Worm (Caenorhabditis elegans) whole organism, late embryonic: ENCODE results near the gene ech-2.

Source experiments
- C38D4.7 ChIP-seq: fragments of 200-800 bp; sonication (Bioruptor generic); optimal IDR thresholded peaks from 2 replicates; lab custom pipeline; 2018; ENCODE audit warnings: mild to moderate bottlenecking, missing genetic modification characterization, moderate library complexity, missing compliant biosample characterization
- F13H6.1 ChIP-seq: sonication (generic microtip); optimal IDR thresholded peaks from 2 replicates; lab custom pipeline; 2016; ENCODE audit warnings: missing genetic modification characterization, missing compliant biosample characterization
- K02D7.2 ChIP-seq: sonication (generic microtip); optimal IDR thresholded peaks from 2 replicates; lab custom pipeline; 2017; ENCODE audit warnings: mild to moderate bottlenecking, missing genetic modification characterization, missing compliant biosample characterization
- Y22D7AL.16 ChIP-seq: sonication (generic microtip); optimal IDR thresholded peaks from 2 replicates; lab custom pipeline; 2016; ENCODE audit warnings: missing genetic modification characterization, missing compliant biosample characterization
- ahr-1 ChIP-seq: sonication (generic microtip); optimal IDR thresholded peaks from 2 replicates; lab custom pipeline; 2016; ENCODE audit warnings: missing genetic modification characterization, missing compliant biosample characterization
- ama-1 ChIP-seq: fragments of 150-350 bp; optimal IDR thresholded peaks from 2 replicates; lab custom pipeline; 2014
- ceh-14 ChIP-seq: sonication (generic microtip); optimal IDR thresholded peaks from 2 replicates; lab custom pipeline; 2016; ENCODE audit warnings: missing genotype, missing genetic modification characterization, missing compliant biosample characterization
- ceh-18 ChIP-seq: sonication (generic microtip); optimal IDR thresholded peaks from 2 replicates; lab custom pipeline; 2016; ENCODE audit warnings: missing genetic modification characterization, missing compliant biosample characterization
- ceh-19 ChIP-seq: fragments of 200-800 bp; sonication (Bioruptor generic); optimal IDR thresholded peaks from 2 replicates; lab custom pipeline; 2018; ENCODE audit warnings: mild to moderate bottlenecking, missing genetic modification characterization, missing compliant biosample characterization
- ceh-22 ChIP-seq: sonication (generic microtip); optimal IDR thresholded peaks from 2 replicates; lab custom pipeline; 2017; ENCODE audit warnings: missing biosample characterization, missing genetic modification characterization
- ceh-24 ChIP-seq: sonication (generic microtip); optimal IDR thresholded peaks from 2 replicates; lab custom pipeline; 2016; ENCODE audit warnings: mild to moderate bottlenecking, missing genetic modification characterization, missing compliant biosample characterization
- ceh-34 ChIP-seq: sonication (generic microtip); optimal IDR thresholded peaks from 2 replicates; lab custom pipeline; 2016; ENCODE audit warnings: mild to moderate bottlenecking, missing genetic modification characterization, missing compliant biosample characterization
- ceh-45 ChIP-seq: fragments of 200-800 bp; sonication (Bioruptor generic); IDR thresholded peaks from 2 replicates; pipeline ENCODE4 v1.3.6; 2022; ENCODE audit warnings: missing genetic modification reagents, missing genetic modification characterization, missing compliant biosample characterization
- ceh-48 ChIP-seq: sonication (generic microtip); optimal IDR thresholded peaks from 2 replicates; lab custom pipeline; 2016; ENCODE audit warnings: missing genetic modification characterization, inconsistent platforms, missing compliant biosample characterization
- ceh-9 ChIP-seq: sonication (generic microtip); optimal IDR thresholded peaks from 2 replicates; lab custom pipeline; 2016; ENCODE audit warnings: mild to moderate bottlenecking, missing genetic modification characterization, inconsistent platforms, missing compliant biosample characterization
- elt-4 ChIP-seq: sonication (generic microtip); optimal IDR thresholded peaks from 2 replicates; lab custom pipeline; 2016; ENCODE audit warnings: missing genetic modification characterization, missing compliant biosample characterization
- ets-4 ChIP-seq: sonication (generic microtip); optimal IDR thresholded peaks from 2 replicates; lab custom pipeline; 2016; ENCODE audit warnings: missing genetic modification characterization, missing compliant biosample characterization
- fax-1 ChIP-seq: sonication (generic microtip); optimal IDR thresholded peaks from 2 replicates; lab custom pipeline; 2016; ENCODE audit warnings: missing genotype, missing genetic modification characterization, missing compliant biosample characterization
- fkh-6 ChIP-seq: sonication (generic microtip); optimal IDR thresholded peaks from 2 replicates; lab custom pipeline; 2016; ENCODE audit warnings: missing genetic modification characterization, missing compliant biosample characterization
- hlh-15 ChIP-seq: sonication (generic microtip); optimal IDR thresholded peaks from 2 replicates; lab custom pipeline; 2016; ENCODE audit warnings: missing genetic modification characterization, missing compliant biosample characterization
- hlh-30 ChIP-seq: sonication (generic microtip); optimal IDR thresholded peaks from 2 replicates; lab custom pipeline; 2017; ENCODE audit warnings: antibody characterized with exemption, missing genetic modification characterization, missing compliant biosample characterization; ENCODE audit not compliant: insufficient read depth
- lin-11 ChIP-seq: fragments of 200-800 bp; sonication (Bioruptor generic); optimal IDR thresholded peaks from 2 replicates; lab custom pipeline; 2018; ENCODE audit warnings: mild to moderate bottlenecking, missing genetic modification characterization, missing compliant biosample characterization
- madf-2 ChIP-seq: sonication (generic microtip); optimal IDR thresholded peaks from 2 replicates; lab custom pipeline; 2017; ENCODE audit warnings: missing genetic modification characterization, missing compliant biosample characterization
- mec-3 ChIP-seq: sonication (generic microtip); optimal IDR thresholded peaks from 2 replicates; lab custom pipeline; 2016; ENCODE audit warnings: borderline replicate concordance, missing genetic modification characterization, missing compliant biosample characterization
- nhr-11 ChIP-seq: fragments of 150-350 bp; optimal IDR thresholded peaks from 2 replicates; lab custom pipeline; 2014; ENCODE audit warnings: missing biosample characterization, missing genetic modification characterization
- odd-2 ChIP-seq: sonication (generic microtip); optimal IDR thresholded peaks from 2 replicates; lab custom pipeline; 2017; ENCODE audit warnings: antibody characterized with exemption, mild to moderate bottlenecking, missing genetic modification characterization, missing compliant biosample characterization
- pat-9 ChIP-seq: fragments of 200-800 bp; sonication (Bioruptor generic); optimal IDR thresholded peaks from 2 replicates; lab custom pipeline; 2018; ENCODE audit warnings: mild to moderate bottlenecking, missing genetic modification characterization, moderate library complexity, missing compliant biosample characterization
- pax-1 ChIP-seq: fragments of 150-350 bp; optimal IDR thresholded peaks from 2 replicates; lab custom pipeline; 2014; ENCODE audit warnings: missing biosample characterization, missing genetic modification characterization
- pha-2 ChIP-seq: sonication (generic microtip); optimal IDR thresholded peaks from 2 replicates; lab custom pipeline; 2017; ENCODE audit warnings: mild to moderate bottlenecking, missing genetic modification characterization, missing compliant biosample characterization
- pha-4 ChIP-seq: fragments of 150-350 bp; optimal IDR thresholded peaks from 2 replicates; lab custom pipeline; 2018; ENCODE audit warnings: missing biosample characterization, missing genetic modification reagents, missing genetic modification characterization
- ref-2 ChIP-seq: sonication (generic microtip); optimal IDR thresholded peaks from 2 replicates; lab custom pipeline; 2016; ENCODE audit warnings: missing genetic modification characterization, missing compliant biosample characterization
- sox-4 ChIP-seq: sonication (generic microtip); optimal IDR thresholded peaks from 2 replicates; lab custom pipeline; 2017; ENCODE audit warnings: mild to moderate bottlenecking, missing genetic modification characterization, inconsistent platforms, missing compliant biosample characterization
- syd-9 ChIP-seq: sonication (generic microtip); optimal IDR thresholded peaks from 2 replicates; lab custom pipeline; 2016; ENCODE audit warnings: mild to moderate bottlenecking, missing genetic modification characterization, moderate library complexity, missing compliant biosample characterization
- tbx-2 ChIP-seq: sonication (generic microtip); optimal IDR thresholded peaks from 2 replicates; lab custom pipeline; 2016; ENCODE audit warnings: missing genetic modification characterization, missing compliant biosample characterization
- unc-3 ChIP-seq, 2 experiments: fragments of 200-800 bp in 1 of 2; sonication (Bioruptor generic) in 1 of 2; sonication (generic microtip) in 1 of 2; conservative IDR thresholded peaks in 1 of 2; optimal IDR thresholded peaks in 1 of 2; 2 replicates each; pipeline versions ENCODE4 v1.3.6 to Lab custom; 2016 to 2022; ENCODE audit warnings: missing compliant biosample characterization in 2 of 2, missing genetic modification characterization in 2 of 2, missing genetic modification reagents in 1 of 2
- unc-42 ChIP-seq: sonication (generic microtip); optimal IDR thresholded peaks from 2 replicates; lab custom pipeline; 2016; ENCODE audit warnings: missing genotype, missing genetic modification characterization, missing compliant biosample characterization
- zip-5 ChIP-seq: sonication (generic microtip); optimal IDR thresholded peaks from 2 replicates; lab custom pipeline; 2016; ENCODE audit warnings: missing genetic modification characterization, missing compliant biosample characterization
- ztf-16 ChIP-seq: sonication (generic microtip); optimal IDR thresholded peaks from 2 replicates; lab custom pipeline; 2017; ENCODE audit warnings: missing genetic modification characterization, missing compliant biosample characterization

Gene ech-2

ce11 chrIV:11842121-11842520 lies 14.0 kb downstream of the ech-2 start, which contains the start of gene F38H4.3:
F38H4.3 (plus strand) TSS chrIV:11842421.
- TF ChIP-seq zip-5 (tag; lab: Kevin White, UChicago) (no peak), ets-4 (tag; lab: Kevin White, UChicago) (no peak), ceh-22 (tag; lab: Kevin White, UChicago) (no peak), lin-11 (no peak), tbx-2 (tag; lab: Kevin White, UChicago) (no peak), C38D4.7 (GFP tag; lab: Kevin White, UChicago) (no peak), syd-9 (tag; lab: Kevin White, UChicago) (no peak), ceh-24 (tag; lab: Kevin White, UChicago) (no peak), ceh-45 (GFP tag; lab: Robert Waterston, UW) (no peak), ref-2 (tag; lab: Kevin White, UChicago) (no peak), hlh-30 (no peak), odd-2 (tag; lab: Kevin White, UChicago) (no peak), pha-2 (tag; lab: Kevin White, UChicago) (no peak), fkh-6 (tag; lab: Kevin White, UChicago) (no peak), elt-4 (tag; lab: Kevin White, UChicago) (no peak), sox-4 (tag; lab: Kevin White, UChicago) (no peak), ceh-19 (no peak)

ce11 chrIV:11838657-11839056 lies 17.5 kb downstream of the ech-2 start, which contains the start of gene fbxb-3:
fbxb-3 (plus strand) TSS chrIV:11838957.
- TF ChIP-seq K02D7.2 (no peak), pha-4 (tag; lab: Kevin White, UChicago) (no peak), mec-3 (tag; lab: Kevin White, UChicago) (no peak), ceh-34 (no peak), fax-1 (tag; lab: Kevin White, UChicago) (no peak), unc-42 (tag; lab: Kevin White, UChicago) (no peak), ceh-45 (GFP tag; lab: Robert Waterston, UW) (no peak), Y22D7AL.16 (tag; lab: Kevin White, UChicago) (no peak), pat-9 (tag; lab: Kevin White, UChicago) (no peak), sox-4 (tag; lab: Kevin White, UChicago) (no peak), lin-11 (no peak), ceh-18 (no peak), ceh-48 (tag; lab: Kevin White, UChicago) (no peak), nhr-11 (tag; lab: Kevin White, UChicago) (no peak), hlh-15 (tag; lab: Kevin White, UChicago) (no peak), F13H6.1 (no peak), ztf-16 (tag; lab: Kevin White, UChicago) (no peak), pax-1 (tag; lab: Kevin White, UChicago) (no peak), ceh-14 (tag; lab: Kevin White, UChicago) (no peak), unc-3 (GFP tag; conservative IDR thresholded peaks at IDR 0.05; lab: Robert Waterston, UW) (no peak), unc-3 (tag; optimal IDR thresholded peaks at IDR 0.05; lab: Kevin White, UChicago) (no peak)

- TF ChIP-seq tbx-2 (tag; lab: Kevin White, UChicago) = no peak
- no peak for TF ChIP-seq madf-2 (tag; lab: Kevin White, UChicago)
- no peak for TF ChIP-seq ceh-9 (tag; lab: Kevin White, UChicago)
- no peak for TF ChIP-seq ceh-45 (GFP tag; lab: Robert Waterston, UW)
- no peak for TF ChIP-seq hlh-15 (tag; lab: Kevin White, UChicago)
- no peak for TF ChIP-seq ama-1 (lab: Kevin White, UChicago)
- TF ChIP-seq ahr-1 (tag; lab: Kevin White, UChicago) = no peak
These were observed 22.7 kb downstream of the ech-2 start, which contains the start of gene M117.4 for ce11 chrIV:11833456-11833855. M117.4 (minus strand) TSS chrIV:11833556.
